Worm (Caenorhabditis elegans): ENCODE data around the gene T27E4.7.

DNA sequence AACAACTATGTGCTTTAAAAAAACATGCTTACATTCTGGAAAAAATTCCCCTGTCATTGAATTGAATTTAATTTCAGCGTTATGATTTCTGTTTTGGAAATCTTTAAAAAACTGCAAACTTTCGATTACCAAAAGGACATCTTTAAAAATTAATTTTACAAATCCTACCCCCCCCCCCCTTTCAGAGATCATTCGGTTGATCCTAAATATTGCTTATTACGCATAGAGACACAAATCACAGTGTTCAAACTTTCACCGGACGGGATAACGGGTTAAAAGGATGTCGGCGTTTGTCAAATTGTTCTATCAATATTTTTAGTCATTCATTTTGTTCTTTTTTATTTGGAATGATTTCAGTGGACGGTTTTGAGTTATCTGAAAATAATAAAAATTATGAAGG, 42.9 kb downstream of the T27E4.7 start, which contains the start of gene C25E10.4:
- TF ChIP-seq ztf-11 (tag; optimal IDR thresholded peaks at IDR 0.05) (no peak), lsy-2 (tag; optimal IDR thresholded peaks at IDR 0.05) (no peak), nhr-237 (tag; optimal IDR thresholded peaks at IDR 0.05) (no peak), sem-2 (GFP tag; optimal IDR thresholded peaks at IDR 0.05) (no peak)

Measured in whole organism, mixed stage, embryonic.